Worm (Caenorhabditis elegans) whole organism, L4 larva: Measurements from ENCODE around the gene seb-3.

Experiments
- R02D3.7 ChIP-seq: fragments of 150-350 bp; sonication (generic microtip); optimal IDR thresholded peaks from 3 replicates; lab custom pipeline; 2014; ENCODE audit warnings: missing biosample characterization, missing genetic modification characterization
- ZK546.5 ChIP-seq, 2 experiments: sonication (generic microtip); optimal IDR thresholded peaks; 2 replicates each; lab custom pipeline; 2017; ENCODE audit warnings: missing biosample characterization in 2 of 2, missing genetic modification characterization in 2 of 2
- daf-19 ChIP-seq: fragments of 200-800 bp; sonication (Bioruptor generic); conservative IDR thresholded peaks from 2 replicates; pipeline ENCODE4 v1.3.6; 2022; ENCODE audit warnings: missing genetic modification characterization, missing compliant biosample characterization
- dpl-1 ChIP-seq: fragments of 150-350 bp; optimal IDR thresholded peaks from 2 replicates; lab custom pipeline; 2014; ENCODE audit warnings: missing biosample characterization, missing genetic modification reagents, missing genetic modification characterization
- dve-1 ChIP-seq: sonication (generic microtip); optimal IDR thresholded peaks from 2 replicates; lab custom pipeline; 2017; ENCODE audit warnings: antibody characterized with exemption, mild to moderate bottlenecking, missing genetic modification characterization, missing compliant biosample characterization; ENCODE audit not compliant: insufficient read depth
- lim-7 ChIP-seq: fragments of 200-800 bp; sonication (Bioruptor generic); IDR thresholded peaks from 2 replicates; pipeline ENCODE4 v1.3.6; 2022; ENCODE audit warnings: missing genetic modification characterization, missing compliant biosample characterization
- lsy-2 ChIP-seq, 2 experiments: fragments of 150-350 bp in 1 of 2; sonication (generic microtip) in 1 of 2; optimal IDR thresholded peaks; 2 replicates each; lab custom pipeline; 2014 to 2017; ENCODE audit warnings: missing biosample characterization in 2 of 2, missing genetic modification characterization in 2 of 2
- madf-9 ChIP-seq: fragments of 200-800 bp; sonication (Bioruptor generic); conservative IDR thresholded peaks from 2 replicates; pipeline ENCODE4 v1.3.6; 2022; ENCODE audit warnings: missing genetic modification reagents, missing genetic modification characterization, missing compliant biosample characterization
- nhr-76 ChIP-seq: fragments of 150-350 bp; optimal IDR thresholded peaks from 2 replicates; lab custom pipeline; 2014; ENCODE audit warnings: missing biosample characterization, missing genetic modification characterization
- pqm-1 ChIP-seq: sonication (generic microtip); optimal IDR thresholded peaks from 2 replicates; lab custom pipeline; 2017; ENCODE audit warnings: missing biosample characterization, missing genetic modification characterization
- spr-1 ChIP-seq: sonication (generic microtip); optimal IDR thresholded peaks from 2 replicates; lab custom pipeline; 2016; ENCODE audit warnings: mild to moderate bottlenecking, missing genetic modification characterization, missing compliant biosample characterization
- unc-39 ChIP-seq: sonication (generic microtip); optimal IDR thresholded peaks from 2 replicates; lab custom pipeline; 2017; ENCODE audit warnings: missing biosample characterization, missing genetic modification characterization
- zag-1 ChIP-seq: fragments of 150-350 bp; optimal IDR thresholded peaks from 2 replicates; lab custom pipeline; 2014; ENCODE audit warnings: missing biosample characterization, missing genetic modification characterization

ce11 chrX:15047541-15047940 lies 21.4 kb downstream of the seb-3 start:
- no peak for TF ChIP-seq R02D3.7 (tag; lab: Kevin White, UChicago)
- no peak for TF ChIP-seq dve-1 (tag; lab: Kevin White, UChicago)
- TF ChIP-seq pqm-1 = no peak
- no peak for TF ChIP-seq spr-1
- no peak for TF ChIP-seq ZK546.5 (tag; optimal IDR thresholded peaks at IDR 0.05; lab: Kevin White, UChicago)
- TF ChIP-seq lim-7 (GFP tag; lab: Robert Waterston, UW) = no peak
- TF ChIP-seq madf-9 = no peak
- TF ChIP-seq unc-39 (tag; lab: Kevin White, UChicago) = no peak
- no peak for TF ChIP-seq lsy-2 (tag; optimal IDR thresholded peaks at IDR 0.05; lab: Kevin White, UChicago)
- no peak for TF ChIP-seq nhr-76 (tag; lab: Kevin White, UChicago)
- no peak for TF ChIP-seq zag-1 (tag; lab: Kevin White, UChicago)
- no peak for TF ChIP-seq dpl-1 (GFP tag; lab: Kevin White, UChicago)
- TF ChIP-seq daf-19 = no peak
